Worm (Caenorhabditis elegans) whole organism, L2 larva: Measurements from ENCODE around the gene srlf-4.

Experiments used
- blmp-1 ChIP-seq: sonication (generic microtip); optimal IDR thresholded peaks from 2 replicates; lab custom pipeline; 2017; ENCODE audit warnings: missing genetic modification characterization, mild to moderate bottlenecking, missing compliant biosample characterization, antibody characterized with exemption, moderate library complexity; ENCODE audit not compliant: insufficient read depth
- elt-1 ChIP-seq: fragments of 150-350 bp; optimal IDR thresholded peaks from 2 replicates; lab custom pipeline; 2014; ENCODE audit warnings: missing biosample characterization, missing genetic modification characterization
- lin-13 ChIP-seq: fragments of 150-350 bp; optimal IDR thresholded peaks from 2 replicates; lab custom pipeline; 2014; ENCODE audit warnings: missing biosample characterization, missing genetic modification reagents, missing genetic modification characterization
- lsy-2 ChIP-seq, 2 experiments: fragments of 150-350 bp in 1 of 2; sonication (generic microtip) in 1 of 2; optimal IDR thresholded peaks; 2 replicates each; lab custom pipeline; 2014 to 2017; ENCODE audit warnings: missing biosample characterization in 2 of 2, missing genetic modification characterization in 2 of 2
- nhr-23 ChIP-seq: fragments of 150-350 bp; optimal IDR thresholded peaks from 2 replicates; lab custom pipeline; 2014; ENCODE audit warnings: missing biosample characterization, missing genetic modification reagents, missing genetic modification characterization
- nhr-77 ChIP-seq: fragments of 150-350 bp; optimal IDR thresholded peaks from 2 replicates; lab custom pipeline; 2014; ENCODE audit warnings: missing biosample characterization, missing genetic modification characterization
- zag-1 ChIP-seq: fragments of 150-350 bp; optimal IDR thresholded peaks from 2 replicates; lab custom pipeline; 2014; ENCODE audit warnings: missing biosample characterization, missing genetic modification characterization
- ztf-11 ChIP-seq: sonication (generic microtip); optimal IDR thresholded peaks from 2 replicates; lab custom pipeline; 2017; ENCODE audit warnings: missing biosample characterization, missing genetic modification characterization
- ztf-4 ChIP-seq: fragments of 150-350 bp; optimal IDR thresholded peaks from 2 replicates; lab custom pipeline; 2014; ENCODE audit warnings: missing biosample characterization, missing genetic modification characterization

- TF ChIP-seq lin-13 (GFP tag; lab: Kevin White, UChicago) = no peak
- TF ChIP-seq nhr-77 = no peak
- TF ChIP-seq blmp-1 = no peak
- TF ChIP-seq zag-1 (tag; lab: Kevin White, UChicago) = no peak
- TF ChIP-seq ztf-11 (tag; lab: Kevin White, UChicago) = no peak
- no peak for TF ChIP-seq nhr-23 (tag; lab: Kevin White, UChicago)
- TF ChIP-seq lsy-2 (tag; optimal IDR thresholded peaks at IDR 0.05; lab: Kevin White, UChicago) = no peak
- TF ChIP-seq ztf-4 = no peak
- no peak for TF ChIP-seq elt-1
Observed at ce11 chrIV:12898823-12899222, 25.4 kb downstream of the srlf-4 start.
